Worm (Caenorhabditis elegans): ENCODE data around the gene C06B8.3.

The C06B8.3 gene

ce11 chrV:15448408-15448807, 36.0 kb downstream of the C06B8.3 start, which contains the start of gene T26H5.4:
Gene T26H5.4, minus strand, starts transcription at chrV:15448701.
- TF ChIP-seq sea-2 (GFP tag; IDR thresholded peaks at IDR 0.05): no peak
- TF ChIP-seq nhr-80 (tag; optimal IDR thresholded peaks at IDR 0.05): peak; percentile 3

ce11 chrV:15445437-15445836, 39.0 kb downstream of the C06B8.3 start, which contains the start of gene srh-239:
Gene srh-239, plus strand, starts transcription at chrV:15445737.
- TF ChIP-seq unc-62 (GFP tag; optimal IDR thresholded peaks at IDR 0.05) (no peak), attf-6 (GFP tag; IDR thresholded peaks at IDR 0.05) (no peak), rec-8 (tag; optimal IDR thresholded peaks at IDR 0.05) (no peak), sdz-38 (tag; optimal IDR thresholded peaks at IDR 0.05) (no peak), cebp-2 (GFP tag; IDR thresholded peaks at IDR 0.05) (no peak), K12H6.12 (tag; optimal IDR thresholded peaks at IDR 0.05) (no peak), F52B5.7 (tag; optimal IDR thresholded peaks at IDR 0.05) (no peak), ztf-26 (tag; optimal IDR thresholded peaks at IDR 0.05) (no peak), mxl-1 (tag; optimal IDR thresholded peaks at IDR 0.05) (no peak), madf-6 (GFP tag; IDR thresholded peaks at IDR 0.05) (no peak), nhr-80 (tag; optimal IDR thresholded peaks at IDR 0.05) (no peak)

- no peak for TF ChIP-seq ceh-79 (tag; optimal IDR thresholded peaks at IDR 0.05)
- TF ChIP-seq nhr-80 (tag; optimal IDR thresholded peaks at IDR 0.05): peak; percentile 2
These were observed 39.8 kb downstream of the C06B8.3 start, which contains the start of gene T26H5.9 for ce11 chrV:15444615-15445014. Gene T26H5.9, plus strand, starts transcription at chrV:15444916.

- TF ChIP-seq B0336.3 (GFP tag; IDR thresholded peaks at IDR 0.05) (no peak), Y53F4B.3 (GFP tag; IDR thresholded peaks at IDR 0.05) (no peak), hsf-1 (GFP tag; IDR thresholded peaks at IDR 0.05) (no peak), Y79H2A.3 (GFP tag; conservative IDR thresholded peaks at IDR 0.05) (no peak), F23B12.7 (tag; optimal IDR thresholded peaks at IDR 0.05; ENCODE audit: insufficient read depth) (no peak), F57C9.4 (tag; optimal IDR thresholded peaks at IDR 0.05) (no peak), bed-2 (GFP tag; IDR thresholded peaks at IDR 0.05) (no peak), fkh-3 (tag; optimal IDR thresholded peaks at IDR 0.05) (no peak), Y53G8AR.9 (GFP tag; conservative IDR thresholded peaks at IDR 0.05) (no peak), nfya-1 (tag; optimal IDR thresholded peaks at IDR 0.05; ENCODE audit: borderline replicate concordance, insufficient read depth) (no peak), zim-3 (tag; optimal IDR thresholded peaks at IDR 0.05) (no peak), nfya-2 (GFP tag; IDR thresholded peaks at IDR 0.05) (no peak), repo-1 (tag; optimal IDR thresholded peaks at IDR 0.05) (no peak), D2030.7 (GFP tag; IDR thresholded peaks at IDR 0.05) (no peak), aptf-2 (GFP tag; conservative IDR thresholded peaks at IDR 0.05) (no peak), F55B11.4 (tag; optimal IDR thresholded peaks at IDR 0.05; ENCODE audit: borderline replicate concordance, insufficient read depth) (no peak)
These were observed 40.2 kb downstream of the C06B8.3 start, which contains the start of gene T26H5.11 for ce11 chrV:15444188-15444587. Gene T26H5.11, minus strand, starts transcription at chrV:15444288.

ce11 chrV:15443708-15444107, 40.7 kb downstream of the C06B8.3 start, which contains the start of gene T26H5.10:
Gene T26H5.10, minus strand, starts transcription at chrV:15443808.
- TF ChIP-seq K11D2.4 (GFP tag; IDR thresholded peaks at IDR 0.05): no peak
- no peak for TF ChIP-seq sdz-38 (tag; optimal IDR thresholded peaks at IDR 0.05)
- TF ChIP-seq ets-4 (GFP tag; optimal IDR thresholded peaks at IDR 0.05): no peak
- no peak for TF ChIP-seq tbp1 (GFP tag; optimal IDR thresholded peaks at IDR 0.05)
- TF ChIP-seq mcd-1 (GFP tag; IDR thresholded peaks at IDR 0.05): no peak
- no peak for TF ChIP-seq athp-1 (tag; optimal IDR thresholded peaks at IDR 0.05)
- no peak for TF ChIP-seq xnd-1 (tag; optimal IDR thresholded peaks at IDR 0.05)
- no peak for TF ChIP-seq B0261.1 (tag; optimal IDR thresholded peaks at IDR 0.05)
- TF ChIP-seq F22D6.2 (tag; optimal IDR thresholded peaks at IDR 0.05): no peak
- no peak for TF ChIP-seq efl-1 (GFP tag; optimal IDR thresholded peaks at IDR 0.05)
- no peak for TF ChIP-seq bed-1 (GFP tag; IDR thresholded peaks at IDR 0.05)
- no peak for TF ChIP-seq lag-1 (GFP tag; IDR thresholded peaks at IDR 0.05)
- TF ChIP-seq B0336.3 (GFP tag; IDR thresholded peaks at IDR 0.05): no peak
- TF ChIP-seq lin-40 (tag; optimal IDR thresholded peaks at IDR 0.05): no peak
- no peak for TF ChIP-seq let-607 (tag; optimal IDR thresholded peaks at IDR 0.05)
- TF ChIP-seq snpc-3.4 (tag; optimal IDR thresholded peaks at IDR 0.05): no peak
- TF ChIP-seq F55B11.4 (tag; optimal IDR thresholded peaks at IDR 0.05; ENCODE audit: borderline replicate concordance, insufficient read depth): no peak
